Worm (Caenorhabditis elegans): ENCODE measurements around the gene C33E10.1.
"Not testable (repeated sequence)": the region's sequence is repeated elsewhere in the genome, so short reads cannot be mapped to it uniquely, and the experiment has no call there.

Gene C33E10.1

DNA sequence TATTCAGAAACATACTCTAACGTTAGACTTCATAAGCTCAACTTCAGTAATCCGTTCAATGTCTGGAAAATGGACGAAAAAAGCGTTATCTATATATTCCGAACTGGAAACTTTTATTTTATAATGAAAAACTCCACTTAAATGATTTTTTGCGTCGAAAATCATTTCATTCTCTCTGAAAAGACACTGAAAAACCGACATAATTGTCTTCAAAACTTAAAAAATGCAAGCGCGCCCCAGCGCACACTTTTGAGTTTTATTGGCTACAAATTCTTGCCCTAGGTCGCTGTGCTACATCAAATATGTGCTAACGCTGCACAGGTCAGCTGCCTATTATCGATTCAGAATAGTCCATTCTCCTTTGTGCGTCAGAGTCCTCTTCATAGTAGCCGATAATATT is at the start of gene C33E10.1:
TSS of gene C33E10.1 (plus strand) at position 301 of the 400 bp plus-strand sequence.
- not testable (repeated sequence) for TF ChIP-seq pha-4, nhr-76, R02D3.7 (tag; optimal IDR thresholded peaks at IDR 0.05)

DNA sequence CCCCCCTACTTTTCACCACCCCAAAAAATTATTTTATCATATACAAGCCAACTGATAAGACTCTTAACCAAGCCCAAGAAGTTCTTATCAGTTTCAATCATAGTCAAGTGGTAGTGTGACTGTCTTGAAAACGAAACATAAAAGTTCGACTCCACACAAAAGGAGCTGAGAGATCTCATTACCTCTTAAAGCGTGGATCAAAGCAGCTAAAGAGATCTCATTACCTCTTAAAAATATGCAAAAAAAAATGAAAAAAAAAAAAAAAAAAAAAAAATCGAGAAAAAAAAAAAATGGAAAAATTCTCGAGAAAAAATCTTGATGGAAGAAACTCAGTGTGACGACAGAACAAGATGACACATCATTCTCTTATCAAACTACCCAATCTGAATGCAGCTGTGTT is 49.3 kb upstream of the C33E10.1 start:
- peak; percentile 25 for TF ChIP-seq pqm-1 (tag; optimal IDR thresholded peaks at IDR 0.05)
- peak; percentile 88 for TF ChIP-seq elt-2 (tag; optimal IDR thresholded peaks at IDR 0.05)

ce11 chrX:17256769-17257168 is 48.3 kb upstream of the C33E10.1 start, which contains the start of gene Y40C7B.4:
Gene Y40C7B.4 (minus strand): TSS chrX:17256787.
- TF ChIP-seq daf-12 (tag; optimal IDR thresholded peaks at IDR 0.05) (no peak), elt-2 (tag; optimal IDR thresholded peaks at IDR 0.05) (peak; percentile 97), ceh-28 (tag; optimal IDR thresholded peaks at IDR 0.05) (no peak), pqm-1 (tag; optimal IDR thresholded peaks at IDR 0.05) (peak; percentile 93), tbx-2 (tag; optimal IDR thresholded peaks at IDR 0.05) (no peak), jun-1 (tag; optimal IDR thresholded peaks at IDR 0.05) (peak; percentile 56), ztf-11 (tag; optimal IDR thresholded peaks at IDR 0.05) (no peak), pha-4 (tag; optimal IDR thresholded peaks at IDR 0.05) (peak; percentile 67), nhr-11 (tag; optimal IDR thresholded peaks at IDR 0.05) (no peak)

DNA sequence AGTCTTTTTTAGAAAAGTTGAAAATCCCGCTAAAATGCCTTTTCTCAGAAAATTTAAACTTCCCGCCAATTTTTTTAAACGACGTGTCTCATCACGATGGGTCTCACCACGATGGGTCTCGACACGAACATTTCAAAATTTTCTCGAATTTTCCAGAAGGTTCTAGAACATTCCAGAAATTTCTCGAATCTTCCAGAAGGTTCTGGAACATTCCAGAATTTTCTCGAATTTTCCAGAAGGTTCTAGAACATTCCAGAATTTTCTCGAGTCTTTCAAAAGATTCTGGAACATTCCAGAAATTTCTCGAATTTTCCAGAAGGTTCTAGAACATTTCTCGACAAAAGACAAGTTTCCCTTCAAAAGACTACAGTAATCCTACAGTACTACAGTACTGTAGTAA is 16.6 kb upstream of the C33E10.1 start:
- no peak for TF ChIP-seq snpc-4 (tag; optimal IDR thresholded peaks at IDR 0.05)
- no peak for TF ChIP-seq nhr-11 (tag; optimal IDR thresholded peaks at IDR 0.05)
- TF ChIP-seq jun-1 (tag; optimal IDR thresholded peaks at IDR 0.05), result no peak
- no peak for TF ChIP-seq mml-1 (tag; optimal IDR thresholded peaks at IDR 0.05)
- no peak for TF ChIP-seq tbx-2 (tag; optimal IDR thresholded peaks at IDR 0.05)
- no peak for TF ChIP-seq R02D3.7 (tag; optimal IDR thresholded peaks at IDR 0.05)
- no peak for TF ChIP-seq nhr-237 (tag; optimal IDR thresholded peaks at IDR 0.05)
- no peak for TF ChIP-seq egl-5 (tag; optimal IDR thresholded peaks at IDR 0.05)
- TF ChIP-seq mdl-1 (tag; optimal IDR thresholded peaks at IDR 0.05), result no peak
- no peak for TF ChIP-seq ZK546.5 (tag; optimal IDR thresholded peaks at IDR 0.05)
- TF ChIP-seq nhr-77 (tag; optimal IDR thresholded peaks at IDR 0.05), result no peak
- TF ChIP-seq pha-4 (tag; optimal IDR thresholded peaks at IDR 0.05), result no peak

- TF ChIP-seq lin-39 (tag; optimal IDR thresholded peaks at IDR 0.05) (no peak), pha-4 (tag; optimal IDR thresholded peaks at IDR 0.05) (no peak), ZK546.5 (tag; optimal IDR thresholded peaks at IDR 0.05) (no peak), snpc-4 (tag; optimal IDR thresholded peaks at IDR 0.05) (no peak), nfya-1 (tag; optimal IDR thresholded peaks at IDR 0.05; ENCODE audit: insufficient read depth) (no peak), nhr-12 (tag; optimal IDR thresholded peaks at IDR 0.05) (no peak), tbx-2 (tag; optimal IDR thresholded peaks at IDR 0.05) (no peak), ceh-28 (tag; optimal IDR thresholded peaks at IDR 0.05) (no peak), elt-1 (tag; optimal IDR thresholded peaks at IDR 0.05) (no peak), ceh-9 (tag; optimal IDR thresholded peaks at IDR 0.05) (no peak), fkh-2 (tag; optimal IDR thresholded peaks at IDR 0.05) (no peak), aly-2 (tag; optimal IDR thresholded peaks at IDR 0.05) (no peak), egl-5 (tag; optimal IDR thresholded peaks at IDR 0.05) (no peak), nhr-77 (tag; optimal IDR thresholded peaks at IDR 0.05) (no peak), lsy-12 (tag; optimal IDR thresholded peaks at IDR 0.05) (no peak), daf-12 (tag; optimal IDR thresholded peaks at IDR 0.05) (no peak)
Observed at ce11 chrX:17294019-17294418, 11.0 kb upstream of the C33E10.1 start.

ce11 chrX:17294728-17295127 is 10.3 kb upstream of the C33E10.1 start, which contains the start of gene C33E10.8:
Gene C33E10.8 (minus strand): TSS chrX:17294828.
- TF ChIP-seq ztf-11 (tag; optimal IDR thresholded peaks at IDR 0.05) (no peak), hmg-11 (tag; optimal IDR thresholded peaks at IDR 0.05) (no peak), elt-2 (tag; optimal IDR thresholded peaks at IDR 0.05) (no peak), elt-1 (tag; optimal IDR thresholded peaks at IDR 0.05) (no peak), elt-3 (tag; optimal IDR thresholded peaks at IDR 0.05) (no peak), ceh-82 (tag; optimal IDR thresholded peaks at IDR 0.05) (no peak), unc-62 (GFP tag; optimal IDR thresholded peaks at IDR 0.05) (no peak), nhr-237 (tag; optimal IDR thresholded peaks at IDR 0.05) (no peak), fkh-10 (GFP tag; optimal IDR thresholded peaks at IDR 0.05) (no peak), nhr-77 (tag; optimal IDR thresholded peaks at IDR 0.05) (no peak), egl-27 (tag; optimal IDR thresholded peaks at IDR 0.05) (no peak), egl-5 (tag; optimal IDR thresholded peaks at IDR 0.05) (no peak), nhr-11 (tag; optimal IDR thresholded peaks at IDR 0.05) (no peak), mdl-1 (tag; optimal IDR thresholded peaks at IDR 0.05) (no peak), snpc-4 (tag; optimal IDR thresholded peaks at IDR 0.05) (no peak), pqm-1 (tag; optimal IDR thresholded peaks at IDR 0.05) (no peak)

Data from whole organism, L3 larva.